Worm (Caenorhabditis elegans) whole organism, young adult: ENCODE results near the gene slo-2.

ENCODE experiments used
- B0019.2 ChIP-seq: fragments of 200-800 bp; sonication (Bioruptor generic); conservative IDR thresholded peaks from 2 replicates; pipeline ENCODE4 v1.3.6; 2022; ENCODE audit warnings: missing genetic modification reagents, missing genetic modification characterization, missing compliant biosample characterization
- F39B2.1 ChIP-seq: fragments of 200-800 bp; sonication (Bioruptor generic); IDR thresholded peaks from 2 replicates; pipeline ENCODE4 v1.3.6; 2022; ENCODE audit warnings: missing genetic modification reagents, missing genetic modification characterization, missing compliant biosample characterization
- K11D2.4 ChIP-seq: fragments of 200-800 bp; sonication (Bioruptor generic); IDR thresholded peaks from 2 replicates; pipeline ENCODE4 v1.3.6; 2022; ENCODE audit warnings: missing genetic modification reagents, missing genetic modification characterization, missing compliant biosample characterization
- Y53F4B.3 ChIP-seq: fragments of 200-800 bp; sonication (Bioruptor generic); IDR thresholded peaks from 2 replicates; pipeline ENCODE4 v1.3.6; 2022; ENCODE audit warnings: missing genetic modification reagents, missing genetic modification characterization, missing compliant biosample characterization
- Y53G8AR.9 ChIP-seq: fragments of 200-800 bp; sonication (Bioruptor generic); conservative IDR thresholded peaks from 2 replicates; pipeline ENCODE4 v1.3.6; 2022; ENCODE audit warnings: missing genetic modification reagents, missing genetic modification characterization, missing compliant biosample characterization
- Y56A3A.18 ChIP-seq: fragments of 200-800 bp; sonication (Bioruptor generic); IDR thresholded peaks from 2 replicates; pipeline ENCODE4 v1.3.6; 2022; ENCODE audit warnings: missing genetic modification reagents, missing genetic modification characterization, missing compliant biosample characterization
- Y95B8A.8 ChIP-seq: fragments of 200-800 bp; sonication (Bioruptor generic); IDR thresholded peaks from 2 replicates; pipeline ENCODE4 v1.3.6; 2022; ENCODE audit warnings: missing genetic modification reagents, missing genetic modification characterization, missing compliant biosample characterization
- ZK185.1 ChIP-seq: sonication (generic microtip); optimal IDR thresholded peaks from 2 replicates; lab custom pipeline; 2016; ENCODE audit warnings: mild to moderate bottlenecking, missing genetic modification characterization, missing compliant biosample characterization; ENCODE audit not compliant: poor library complexity, severe bottlenecking
- aptf-2 ChIP-seq: fragments of 200-800 bp; sonication (Bioruptor generic); conservative IDR thresholded peaks from 2 replicates; pipeline ENCODE4 v1.3.6; 2022; ENCODE audit warnings: missing genetic modification reagents, missing genetic modification characterization, missing compliant biosample characterization
- athp-1 ChIP-seq: sonication (generic microtip); optimal IDR thresholded peaks from 2 replicates; lab custom pipeline; 2017; ENCODE audit warnings: mild to moderate bottlenecking, missing genetic modification characterization, missing compliant biosample characterization
- attf-6 ChIP-seq: fragments of 200-800 bp; sonication (Bioruptor generic); IDR thresholded peaks from 2 replicates; pipeline ENCODE4 v1.3.6; 2022; ENCODE audit warnings: missing genetic modification reagents, missing genetic modification characterization, missing compliant biosample characterization
- bed-2 ChIP-seq: fragments of 200-800 bp; sonication (Bioruptor generic); IDR thresholded peaks from 2 replicates; pipeline ENCODE4 v1.3.6; 2022; ENCODE audit warnings: missing genetic modification reagents, missing genetic modification characterization, missing compliant biosample characterization
- ceh-27 ChIP-seq: fragments of 200-800 bp; sonication (Bioruptor generic); optimal IDR thresholded peaks from 2 replicates; lab custom pipeline; 2018; ENCODE audit warnings: mild to moderate bottlenecking, missing genetic modification characterization, moderate library complexity, missing compliant biosample characterization
- ceh-40 ChIP-seq: fragments of 200-800 bp; sonication (Bioruptor generic); IDR thresholded peaks from 2 replicates; pipeline ENCODE4 v1.3.6; 2022; ENCODE audit warnings: missing genetic modification characterization, missing compliant biosample characterization
- dox-1 ChIP-seq: fragments of 200-800 bp; sonication (Bioruptor generic); IDR thresholded peaks from 2 replicates; pipeline ENCODE4 v1.3.6; 2022; ENCODE audit warnings: missing genetic modification reagents, missing genetic modification characterization, missing compliant biosample characterization
- dpff-1 ChIP-seq: sonication (generic microtip); optimal IDR thresholded peaks from 2 replicates; lab custom pipeline; 2017; ENCODE audit warnings: mild to moderate bottlenecking, missing genetic modification characterization, missing compliant biosample characterization
- efl-1 ChIP-seq: fragments of 150-350 bp; optimal IDR thresholded peaks from 2 replicates; lab custom pipeline; 2014; ENCODE audit warnings: missing biosample characterization, missing genetic modification reagents, missing genetic modification characterization
- hlh-26 ChIP-seq: fragments of 200-800 bp; sonication (Bioruptor generic); conservative IDR thresholded peaks from 2 replicates; pipeline ENCODE4 v1.3.6; 2022; ENCODE audit warnings: missing genetic modification reagents, missing genetic modification characterization, missing compliant biosample characterization
- hrde-1 ChIP-seq: sonication (generic microtip); optimal IDR thresholded peaks from 2 replicates; lab custom pipeline; 2016; ENCODE audit warnings: missing genetic modification characterization, mild to moderate bottlenecking, missing compliant biosample characterization, moderate library complexity, missing genotype, missing genetic modification reagents, borderline replicate concordance
- let-526 ChIP-seq: fragments of 200-800 bp; sonication (Bioruptor generic); IDR thresholded peaks from 2 replicates; pipeline ENCODE4 v1.3.6; 2022; ENCODE audit warnings: missing genetic modification reagents, missing genetic modification characterization, missing compliant biosample characterization
- lin-35 ChIP-seq, 3 experiments: fragments of 150-350 bp in 2 of 3; sonication (generic microtip) in 1 of 3; optimal IDR thresholded peaks; 2 replicates each; lab custom pipeline; 2014 to 2018; ENCODE audit warnings: missing biosample characterization in 3 of 3, missing genetic modification characterization in 3 of 3, missing genetic modification reagents in 3 of 3
- madf-6 ChIP-seq: fragments of 200-800 bp; sonication (Bioruptor generic); IDR thresholded peaks from 2 replicates; pipeline ENCODE4 v1.3.6; 2022; ENCODE audit warnings: missing genetic modification reagents, missing genetic modification characterization, missing compliant biosample characterization
- mel-28 ChIP-seq: sonication (generic microtip); optimal IDR thresholded peaks from 2 replicates; lab custom pipeline; 2016; ENCODE audit warnings: borderline replicate concordance, mild to moderate bottlenecking, missing genetic modification characterization, missing compliant biosample characterization
- nfya-2 ChIP-seq: fragments of 200-800 bp; sonication (Bioruptor generic); IDR thresholded peaks from 2 replicates; pipeline ENCODE4 v1.3.6; 2022; ENCODE audit warnings: missing genetic modification reagents, missing genetic modification characterization, missing compliant biosample characterization
- nfyb-1 ChIP-seq: fragments of 200-800 bp; sonication (Bioruptor generic); IDR thresholded peaks from 2 replicates; pipeline ENCODE4 v1.3.6; 2022; ENCODE audit warnings: missing genetic modification reagents, missing genetic modification characterization, missing compliant biosample characterization
- nhr-120 ChIP-seq: fragments of 200-800 bp; sonication (Bioruptor generic); IDR thresholded peaks from 2 replicates; pipeline ENCODE4 v1.3.6; 2022; ENCODE audit warnings: missing genetic modification characterization, missing compliant biosample characterization
- nhr-90 ChIP-seq: sonication (generic microtip); optimal IDR thresholded peaks from 2 replicates; lab custom pipeline; 2016; ENCODE audit warnings: missing genotype, mild to moderate bottlenecking, missing genetic modification characterization, missing compliant biosample characterization
- pbrm-1 ChIP-seq: fragments of 200-800 bp; sonication (Bioruptor generic); IDR thresholded peaks from 2 replicates; pipeline ENCODE4 v1.3.6; 2022; ENCODE audit warnings: missing genetic modification reagents, missing genetic modification characterization, missing compliant biosample characterization
- rec-8 ChIP-seq, 2 experiments: sonication (generic microtip); optimal IDR thresholded peaks; 2 replicates each; lab custom pipeline; 2016; ENCODE audit warnings: mild to moderate bottlenecking in 2 of 2, missing genetic modification characterization in 2 of 2, missing genetic modification reagents in 2 of 2, missing genotype in 2 of 2, missing biosample characterization in 1 of 2, missing compliant biosample characterization in 1 of 2, moderate library complexity in 1 of 2
- rpc-1 ChIP-seq, 2 experiments: fragments of 150-350 bp in 1 of 2; sonication (generic microtip) in 1 of 2; optimal IDR thresholded peaks; 2 replicates each; lab custom pipeline; 2014 to 2018; ENCODE audit warnings: missing biosample characterization in 1 of 2, missing genetic modification characterization in 1 of 2, missing genetic modification reagents in 1 of 2, missing genotype in 1 of 2
- snpc-3.4 ChIP-seq: sonication (generic microtip); optimal IDR thresholded peaks from 2 replicates; lab custom pipeline; 2017; ENCODE audit warnings: missing genetic modification characterization, mild to moderate bottlenecking, missing compliant biosample characterization, antibody characterized with exemption, moderate library complexity, missing genotype, missing genetic modification reagents
- unc-130 ChIP-seq: sonication (generic microtip); optimal IDR thresholded peaks from 2 replicates; lab custom pipeline; 2016; ENCODE audit warnings: missing genetic modification reagents, missing genetic modification characterization, missing compliant biosample characterization
- unc-62 ChIP-seq: fragments of 150-350 bp; optimal IDR thresholded peaks from 2 replicates; lab custom pipeline; 2014; ENCODE audit warnings: missing biosample characterization, missing genetic modification reagents, missing genetic modification characterization
- ztf-18 ChIP-seq: sonication (generic microtip); optimal IDR thresholded peaks from 2 replicates; lab custom pipeline; 2016; ENCODE audit warnings: missing genotype, mild to moderate bottlenecking, missing genetic modification characterization, missing compliant biosample characterization
- ztf-25 ChIP-seq: fragments of 200-800 bp; sonication (Bioruptor generic); IDR thresholded peaks from 2 replicates; pipeline ENCODE4 v1.3.6; 2022; ENCODE audit warnings: missing genetic modification reagents, missing genetic modification characterization, missing compliant biosample characterization
- ztf-26 ChIP-seq: sonication (generic microtip); optimal IDR thresholded peaks from 2 replicates; lab custom pipeline; 2017; ENCODE audit warnings: missing genetic modification characterization, missing compliant biosample characterization
- ztf-6 ChIP-seq: fragments of 200-800 bp; sonication (Bioruptor generic); IDR thresholded peaks from 2 replicates; pipeline ENCODE4 v1.3.6; 2022; ENCODE audit warnings: missing genetic modification reagents, missing genetic modification characterization, missing compliant biosample characterization

The slo-2 gene

DNA sequence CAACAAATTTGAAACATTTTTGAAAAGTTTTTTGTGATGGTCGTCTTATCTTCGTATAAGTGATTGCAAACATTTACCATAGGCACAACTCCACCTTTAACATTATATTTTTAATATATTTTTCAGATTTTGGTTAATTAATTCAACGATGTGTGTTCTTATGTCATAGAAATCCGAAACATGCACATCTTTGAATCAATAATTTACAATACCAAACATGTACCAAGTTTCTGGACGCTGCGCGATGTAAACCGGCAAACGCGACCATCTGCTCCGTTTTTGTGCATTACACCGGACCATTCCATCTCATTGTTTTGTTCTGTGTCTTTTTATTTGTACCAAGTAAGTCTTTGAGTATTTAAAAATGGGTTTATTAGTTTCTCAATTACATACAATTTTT is 48.2 kb downstream of the slo-2 start, which contains the start of gene pgp-4:
TSS of gene pgp-4 (plus strand) at position 301 of the 400 bp plus-strand sequence.
- no peak for TF ChIP-seq ztf-25 (GFP tag; lab: Robert Waterston, UW)
- TF ChIP-seq Y56A3A.18 (GFP tag; lab: Robert Waterston, UW): no peak
- TF ChIP-seq nhr-90 (tag; lab: Kevin White, UChicago): no peak
- TF ChIP-seq let-526: no peak
- TF ChIP-seq ZK185.1 (tag; lab: Kevin White, UChicago): no peak
- no peak for TF ChIP-seq Y53G8AR.9 (GFP tag; lab: Robert Waterston, UW)
- TF ChIP-seq snpc-3.4 (tag; lab: Kevin White, UChicago): no peak
- TF ChIP-seq nfyb-1: no peak
- no peak for TF ChIP-seq rec-8 (tag; optimal IDR thresholded peaks at IDR 0.05; lab: Kevin White, UChicago)
- TF ChIP-seq ceh-40 (GFP tag; lab: Robert Waterston, UW): no peak
- no peak for TF ChIP-seq bed-2 (GFP tag; lab: Robert Waterston, UW)
- no peak for TF ChIP-seq rpc-1 (optimal IDR thresholded peaks at IDR 0.05; lab: Kevin White, UChicago)
- TF ChIP-seq rpc-1 (tag; optimal IDR thresholded peaks at IDR 0.05; lab: Kevin White, UChicago): no peak
- no peak for TF ChIP-seq dpff-1 (tag; lab: Kevin White, UChicago)
- TF ChIP-seq ztf-26 (tag; lab: Kevin White, UChicago): no peak

- TF ChIP-seq Y53F4B.3 (GFP tag; lab: Robert Waterston, UW): no peak
- no peak for TF ChIP-seq mel-28 (tag; lab: Kevin White, UChicago)
- no peak for TF ChIP-seq attf-6 (GFP tag; lab: Robert Waterston, UW)
- no peak for TF ChIP-seq efl-1 (GFP tag; lab: Kevin White, UChicago)
- no peak for TF ChIP-seq nfya-2 (GFP tag; lab: Robert Waterston, UW)
- no peak for TF ChIP-seq nfyb-1
- no peak for TF ChIP-seq Y95B8A.8 (GFP tag; lab: Robert Waterston, UW)
- TF ChIP-seq B0019.2 (GFP tag; lab: Robert Waterston, UW): no peak
- TF ChIP-seq ceh-27 (GFP tag; lab: Kevin White, UChicago): no peak
- no peak for TF ChIP-seq nhr-120 (GFP tag; lab: Robert Waterston, UW)
- no peak for TF ChIP-seq let-526
- no peak for TF ChIP-seq K11D2.4 (GFP tag; lab: Robert Waterston, UW)
- no peak for TF ChIP-seq aptf-2
- TF ChIP-seq rec-8 (tag; optimal IDR thresholded peaks at IDR 0.05; lab: Kevin White, UChicago): no peak
- TF ChIP-seq pbrm-1 (GFP tag; lab: Robert Waterston, UW): no peak
- TF ChIP-seq unc-130 (GFP tag; lab: Kevin White, UChicago): no peak
- TF ChIP-seq, all 124 proteins: peak for 0
Measured at ce11 chrX:11355856-11356255, 49.9 kb downstream of the slo-2 start.

ce11 chrX:11351856-11352255 is 53.9 kb downstream of the slo-2 start, which contains the start of gene pgp-3:
Gene pgp-3 (plus strand): TSS chrX:11352156.
- TF ChIP-seq dox-1 (GFP tag; lab: Robert Waterston, UW) (no peak), lin-35 (GFP tag; optimal IDR thresholded peaks at IDR 0.05; lab: Kevin White, UChicago) (no peak), ceh-27 (GFP tag; lab: Kevin White, UChicago) (no peak), dpff-1 (tag; lab: Kevin White, UChicago) (no peak), athp-1 (tag; lab: Kevin White, UChicago) (no peak), madf-6 (GFP tag; lab: Robert Waterston, UW) (no peak), hrde-1 (tag; lab: Kevin White, UChicago) (no peak), hlh-26 (GFP tag; lab: Robert Waterston, UW) (no peak), pbrm-1 (GFP tag; lab: Robert Waterston, UW) (no peak), B0019.2 (GFP tag; lab: Robert Waterston, UW) (no peak), ztf-18 (no peak), nhr-120 (GFP tag; lab: Robert Waterston, UW) (no peak), ztf-6 (GFP tag; lab: Robert Waterston, UW) (no peak), unc-62 (GFP tag; lab: Kevin White, UChicago) (no peak), Y53G8AR.9 (GFP tag; lab: Robert Waterston, UW) (no peak), F39B2.1 (GFP tag; lab: Robert Waterston, UW) (no peak)
